Worm (Caenorhabditis elegans) whole organism, mixed stage, embryonic: ENCODE measurements around the gene Y37E11AM.2.

Experiments used
- elt-1 ChIP-seq: sonication (generic microtip); optimal IDR thresholded peaks from 2 replicates; lab custom pipeline; 2017; ENCODE audit warnings: missing genetic modification characterization, mild to moderate bottlenecking, missing compliant biosample characterization, antibody characterized with exemption, moderate library complexity, borderline replicate concordance; ENCODE audit not compliant: insufficient read depth
- lsy-2 ChIP-seq: fragments of 150-350 bp; optimal IDR thresholded peaks from 2 replicates; lab custom pipeline; 2014; ENCODE audit warnings: missing biosample characterization, missing genetic modification characterization
- nhr-12 ChIP-seq: fragments of 150-350 bp; optimal IDR thresholded peaks from 2 replicates; lab custom pipeline; 2014; ENCODE audit warnings: missing biosample characterization, missing genetic modification characterization
- nhr-76 ChIP-seq: sonication (generic microtip); optimal IDR thresholded peaks from 2 replicates; lab custom pipeline; 2017; ENCODE audit warnings: missing biosample characterization, missing genetic modification characterization
- unc-120 ChIP-seq: sonication (generic microtip); optimal IDR thresholded peaks from 2 replicates; lab custom pipeline; 2017; ENCODE audit warnings: missing genetic modification characterization, missing compliant biosample characterization; ENCODE audit not compliant: poor library complexity, severe bottlenecking
- unc-39 ChIP-seq: fragments of 150-350 bp; optimal IDR thresholded peaks from 2 replicates; lab custom pipeline; 2014; ENCODE audit warnings: missing biosample characterization, missing genetic modification characterization

DNA sequence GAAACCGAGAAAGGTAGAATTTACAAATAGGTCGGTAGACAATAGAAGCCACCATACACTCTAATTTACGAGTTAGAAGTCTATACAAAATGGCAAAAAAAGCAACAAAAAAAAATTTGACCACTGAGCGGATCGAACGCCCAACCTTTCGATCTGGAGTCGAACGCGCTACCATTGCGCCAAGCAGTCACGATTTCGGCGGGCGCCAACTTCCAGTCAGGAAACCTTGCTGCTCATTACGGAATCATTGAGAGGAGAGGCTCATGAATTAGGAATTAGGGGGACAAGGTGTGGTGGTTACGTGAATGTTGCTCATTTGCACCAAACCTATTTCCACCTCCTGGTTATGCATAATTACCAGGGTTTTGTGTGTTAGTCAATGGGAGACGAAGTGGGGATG lies 43.5 kb downstream of the Y37E11AM.2 start:
- no peak for TF ChIP-seq nhr-12 (tag; lab: Kevin White, UChicago)
- TF ChIP-seq nhr-76 (tag; lab: Kevin White, UChicago) = no peak
- no peak for TF ChIP-seq unc-120 (tag; lab: Kevin White, UChicago)
- no peak for TF ChIP-seq unc-39 (tag; lab: Kevin White, UChicago)
- no peak for TF ChIP-seq lsy-2 (tag; lab: Kevin White, UChicago)
- no peak for TF ChIP-seq elt-1 (tag; lab: Kevin White, UChicago)
